Worm (Caenorhabditis elegans) whole organism, L2 larva: ENCODE measurements around the gene srh-299.

Source experiments
- egl-27 ChIP-seq: sonication (generic microtip); optimal IDR thresholded peaks from 3 replicates; lab custom pipeline; 2017; ENCODE audit warnings: missing biosample characterization, missing genetic modification reagents, missing genetic modification characterization
- lin-39 ChIP-seq: fragments of 150-350 bp; optimal IDR thresholded peaks from 2 replicates; lab custom pipeline; 2014; ENCODE audit warnings: missing biosample characterization, missing genetic modification reagents, missing genetic modification characterization
- nhr-11 ChIP-seq: fragments of 150-350 bp; optimal IDR thresholded peaks from 2 replicates; lab custom pipeline; 2014; ENCODE audit warnings: missing biosample characterization, missing genetic modification characterization
- unc-39 ChIP-seq: fragments of 150-350 bp; optimal IDR thresholded peaks from 2 replicates; lab custom pipeline; 2014; ENCODE audit warnings: missing biosample characterization, missing genetic modification characterization
- unc-62 ChIP-seq: fragments of 150-350 bp; optimal IDR thresholded peaks from 2 replicates; lab custom pipeline; 2014; ENCODE audit warnings: missing biosample characterization, missing genetic modification reagents, missing genetic modification characterization
- ztf-4 ChIP-seq: fragments of 150-350 bp; optimal IDR thresholded peaks from 2 replicates; lab custom pipeline; 2014; ENCODE audit warnings: missing biosample characterization, missing genetic modification characterization

- TF ChIP-seq lin-39 (tag; lab: Kevin White, UChicago) (no peak), egl-27 (no peak), ztf-4 (no peak), unc-39 (tag; lab: Kevin White, UChicago) (no peak), nhr-11 (tag; lab: Kevin White, UChicago) (no peak), unc-62 (GFP tag; lab: Kevin White, UChicago) (no peak)
Observed at ce11 chrV:15863042-15863441, at the start of gene srh-299.
